Worm (Caenorhabditis elegans) whole organism, early embryonic: ENCODE data around the gene C18G1.6.

Experiments used
- ama-1 ChIP-seq: fragments of 150-350 bp; optimal IDR thresholded peaks from 2 replicates; lab custom pipeline; 2014
- ceh-36 ChIP-seq: sonication (generic microtip); optimal IDR thresholded peaks from 2 replicates; lab custom pipeline; 2016; ENCODE audit warnings: missing genetic modification characterization, inconsistent platforms, missing compliant biosample characterization
- hmg-4 ChIP-seq: fragments of 200-800 bp; sonication (Bioruptor generic); optimal IDR thresholded peaks from 2 replicates; lab custom pipeline; 2018; ENCODE audit warnings: mild to moderate bottlenecking, missing genetic modification characterization, missing compliant biosample characterization
- hnd-1 ChIP-seq: sonication (generic microtip); optimal IDR thresholded peaks from 2 replicates; lab custom pipeline; 2016; ENCODE audit warnings: missing genetic modification characterization, missing compliant biosample characterization
- pes-1 ChIP-seq: fragments of 200-800 bp; sonication (Bioruptor generic); IDR thresholded peaks from 2 replicates; pipeline ENCODE4 v1.3.6; 2022; ENCODE audit warnings: missing genetic modification reagents, missing genetic modification characterization, missing compliant biosample characterization
- scrt-1 ChIP-seq: fragments of 200-800 bp; sonication (Bioruptor generic); IDR thresholded peaks from 2 replicates; pipeline ENCODE4 v1.3.6; 2022; ENCODE audit warnings: missing genetic modification characterization, missing compliant biosample characterization
- sea-1 ChIP-seq: fragments of 200-800 bp; sonication (Bioruptor generic); conservative IDR thresholded peaks from 2 replicates; pipeline ENCODE4 v1.3.6; 2022; ENCODE audit warnings: missing genetic modification characterization, missing compliant biosample characterization
- tbx-11 ChIP-seq: fragments of 200-800 bp; sonication (Bioruptor generic); IDR thresholded peaks from 2 replicates; pipeline ENCODE4 v1.3.6; 2022; ENCODE audit warnings: missing genetic modification characterization, missing compliant biosample characterization

C18G1.6 gene

DNA sequence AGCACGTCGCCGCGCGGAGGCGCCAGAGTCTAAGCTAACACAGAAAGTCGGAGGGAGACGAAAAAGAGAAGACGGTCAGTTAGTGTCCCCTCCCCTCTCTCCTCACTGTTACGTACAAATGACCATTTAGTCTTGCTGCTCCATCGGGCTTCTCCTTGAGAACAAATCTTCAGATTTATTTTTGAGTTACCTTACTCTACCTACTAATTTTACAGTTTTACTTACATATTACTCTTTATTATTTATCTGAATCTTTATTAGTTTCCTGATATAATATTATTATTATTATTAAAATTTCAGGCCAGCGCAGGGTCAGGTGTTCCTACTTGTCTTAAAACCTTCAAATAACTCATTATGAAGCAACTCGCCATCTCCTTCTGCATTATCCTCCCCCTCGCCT lies 50.4 kb downstream of the C18G1.6 start, which contains the start of gene R02F11.1:
TSS of gene R02F11.1 (plus strand) at position 301 of the 400 bp plus-strand sequence.
- TF ChIP-seq scrt-1 (GFP tag; lab: Robert Waterston, UW) (no peak), ama-1 (lab: Kevin White, UChicago) (no peak), pes-1 (GFP tag; lab: Robert Waterston, UW) (no peak), ceh-36 (no peak), sea-1 (no peak), hnd-1 (tag; lab: Kevin White, UChicago) (no peak)

DNA sequence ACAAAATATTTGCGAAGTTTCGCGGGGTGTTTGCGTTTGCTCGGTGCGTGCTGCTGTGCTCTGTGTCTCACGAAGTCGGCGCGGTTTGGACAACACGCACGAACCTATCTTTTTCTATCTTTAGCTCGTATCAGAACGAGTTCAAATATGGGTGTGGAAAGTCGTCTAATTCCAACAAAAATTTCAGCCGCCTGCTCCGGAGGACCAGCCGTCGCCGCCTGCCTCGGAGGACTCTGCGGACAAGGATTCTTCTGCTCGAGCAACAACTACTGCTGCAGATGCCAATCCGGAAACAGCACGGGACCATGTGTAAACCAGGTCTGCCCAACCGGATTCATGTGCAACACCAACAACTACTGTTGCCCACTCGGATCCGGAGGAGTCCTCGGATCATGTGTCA lies 51.5 kb downstream of the C18G1.6 start:
- TF ChIP-seq tbx-11 (GFP tag; lab: Robert Waterston, UW) (no peak), hnd-1 (tag; lab: Kevin White, UChicago) (no peak), hmg-4 (GFP tag; lab: Kevin White, UChicago) (no peak), scrt-1 (GFP tag; lab: Robert Waterston, UW) (no peak), ama-1 (lab: Kevin White, UChicago) (no peak)
